Worm (Caenorhabditis elegans) whole organism, L1 larva: ENCODE data around the gene atg-7.

Experiments used
- F16B12.6 ChIP-seq: fragments of 150-350 bp; optimal IDR thresholded peaks from 2 replicates; lab custom pipeline; 2014; ENCODE audit warnings: missing biosample characterization, missing genetic modification characterization
- Y116A8C.19 ChIP-seq: sonication (generic microtip); optimal IDR thresholded peaks from 2 replicates; lab custom pipeline; 2016; ENCODE audit warnings: missing compliant biosample characterization, missing genetic modification characterization, borderline replicate concordance
- aly-2 ChIP-seq: fragments of 150-350 bp; optimal IDR thresholded peaks from 2 replicates; lab custom pipeline; 2014; ENCODE audit warnings: missing biosample characterization, missing genetic modification characterization
- ama-1 ChIP-seq: fragments of 150-350 bp; optimal IDR thresholded peaks from 2 replicates; lab custom pipeline; 2014
- ceh-63 ChIP-seq: fragments of 200-800 bp; sonication (Bioruptor generic); optimal IDR thresholded peaks from 2 replicates; lab custom pipeline; 2018; ENCODE audit warnings: mild to moderate bottlenecking, missing genetic modification characterization, missing compliant biosample characterization
- dsc-1 ChIP-seq: sonication (generic microtip); optimal IDR thresholded peaks from 2 replicates; lab custom pipeline; 2016; ENCODE audit warnings: mild to moderate bottlenecking, missing genetic modification characterization, missing compliant biosample characterization
- efl-1 ChIP-seq, 4 experiments: fragments of 150-350 bp; optimal IDR thresholded peaks in 3 of 4; peaks in 1 of 4; 1 replicate in 1 of 4; 2 replicates in 3 of 4; lab custom pipeline; 2014; ENCODE audit warnings: missing biosample characterization in 2 of 4, missing genetic modification characterization in 2 of 4, missing genetic modification reagents in 2 of 4
- egl-13 ChIP-seq: sonication (generic microtip); optimal IDR thresholded peaks from 2 replicates; lab custom pipeline; 2016; ENCODE audit warnings: missing genotype, missing genetic modification reagents, missing genetic modification characterization, missing compliant biosample characterization
- elt-2 ChIP-seq: sonication (generic microtip); optimal IDR thresholded peaks from 2 replicates; lab custom pipeline; 2016; ENCODE audit warnings: missing genetic modification characterization, mild to moderate bottlenecking, inconsistent platforms, missing compliant biosample characterization, missing genetic modification reagents
- ets-5 ChIP-seq: fragments of 200-800 bp; sonication (Bioruptor generic); IDR thresholded peaks from 2 replicates; pipeline ENCODE4 v1.3.6; 2022; ENCODE audit warnings: missing genetic modification characterization, missing compliant biosample characterization
- fos-1 ChIP-seq: fragments of 150-350 bp; optimal IDR thresholded peaks from 2 replicates; lab custom pipeline; 2014; ENCODE audit warnings: missing biosample characterization, missing genetic modification characterization
- grh-1 ChIP-seq: fragments of 200-800 bp; sonication (Bioruptor generic); IDR thresholded peaks from 2 replicates; pipeline ENCODE4 v1.3.6; 2022; ENCODE audit warnings: missing genetic modification reagents, missing genetic modification characterization, missing compliant biosample characterization
- isw-1 ChIP-seq: fragments of 200-800 bp; sonication (Bioruptor generic); IDR thresholded peaks from 2 replicates; pipeline ENCODE4 v1.3.6; 2022; ENCODE audit warnings: missing genetic modification characterization, missing compliant biosample characterization
- jun-1 ChIP-seq: fragments of 150-350 bp; optimal IDR thresholded peaks from 2 replicates; lab custom pipeline; 2014; ENCODE audit warnings: missing biosample characterization, missing genetic modification reagents, missing genetic modification characterization
- lin-14 ChIP-seq: fragments of 200-800 bp; sonication (Bioruptor generic); optimal IDR thresholded peaks from 2 replicates; lab custom pipeline; 2018; ENCODE audit warnings: mild to moderate bottlenecking, missing genetic modification characterization, moderate library complexity, missing compliant biosample characterization
- lin-15B ChIP-seq: fragments of 150-350 bp; sonication (generic microtip); optimal IDR thresholded peaks from 3 replicates; lab custom pipeline; 2014; ENCODE audit warnings: missing biosample characterization, missing genetic modification characterization
- lin-39 ChIP-seq: fragments of 150-350 bp; optimal IDR thresholded peaks from 2 replicates; lab custom pipeline; 2014; ENCODE audit warnings: missing biosample characterization, missing genetic modification reagents, missing genetic modification characterization
- mab-9 ChIP-seq: fragments of 200-800 bp; sonication (Bioruptor generic); IDR thresholded peaks from 2 replicates; pipeline ENCODE4 v1.3.6; 2022; ENCODE audit warnings: missing genetic modification reagents, missing genetic modification characterization, missing compliant biosample characterization
- mdl-1 ChIP-seq, 2 experiments: fragments of 150-350 bp; optimal IDR thresholded peaks; 2 replicates each; lab custom pipeline; 2014 to 2017; ENCODE audit warnings: missing biosample characterization in 2 of 2, missing genetic modification characterization in 2 of 2, inconsistent platforms in 1 of 2
- nhr-12 ChIP-seq: sonication (generic microtip); optimal IDR thresholded peaks from 2 replicates; lab custom pipeline; 2017; ENCODE audit warnings: missing biosample characterization, missing genetic modification characterization
- nhr-20 ChIP-seq: sonication (generic microtip); optimal IDR thresholded peaks from 2 replicates; lab custom pipeline; 2016; ENCODE audit warnings: mild to moderate bottlenecking, missing genetic modification characterization, missing compliant biosample characterization
- nhr-71 ChIP-seq: sonication (generic microtip); optimal IDR thresholded peaks from 2 replicates; lab custom pipeline; 2016; ENCODE audit warnings: mild to moderate bottlenecking, missing genetic modification characterization, moderate library complexity, missing compliant biosample characterization
- nhr-84 ChIP-seq: sonication (generic microtip); optimal IDR thresholded peaks from 2 replicates; lab custom pipeline; 2017; ENCODE audit warnings: missing biosample characterization, missing genetic modification characterization
- nhr-85 ChIP-seq: sonication (generic microtip); peaks from one replicate; lab custom pipeline; 2016; ENCODE audit warnings: missing genetic modification characterization, inconsistent platforms, missing compliant biosample characterization
- skn-1 ChIP-seq: fragments of 150-350 bp; optimal IDR thresholded peaks from 2 replicates; lab custom pipeline; 2014; ENCODE audit warnings: missing biosample characterization, missing genetic modification characterization
- swsn-7 ChIP-seq: sonication (generic microtip); optimal IDR thresholded peaks from 2 replicates; lab custom pipeline; 2016; ENCODE audit warnings: missing genetic modification characterization, missing compliant biosample characterization
- tlp-1 ChIP-seq: fragments of 150-350 bp; optimal IDR thresholded peaks from 2 replicates; lab custom pipeline; 2014; ENCODE audit warnings: missing biosample characterization, missing genetic modification characterization
- unc-130 ChIP-seq: fragments of 150-350 bp; optimal IDR thresholded peaks from 2 replicates; lab custom pipeline; 2017; ENCODE audit warnings: missing biosample characterization, missing genetic modification characterization, inconsistent platforms
- unc-86 ChIP-seq: sonication (generic microtip); optimal IDR thresholded peaks from 2 replicates; lab custom pipeline; 2016; ENCODE audit warnings: missing genetic modification characterization, missing compliant biosample characterization
- unc-98 ChIP-seq: fragments of 200-800 bp; sonication (Bioruptor generic); IDR thresholded peaks from 2 replicates; pipeline ENCODE4 v1.3.6; 2022; ENCODE audit warnings: missing genetic modification characterization, missing compliant biosample characterization
- vab-15 ChIP-seq: sonication (generic microtip); optimal IDR thresholded peaks from 2 replicates; lab custom pipeline; 2017; ENCODE audit warnings: missing genotype, mild to moderate bottlenecking, missing genetic modification characterization, missing compliant biosample characterization
- xbp-1 ChIP-seq: sonication (generic microtip); optimal IDR thresholded peaks from 2 replicates; lab custom pipeline; 2016; ENCODE audit warnings: missing genetic modification characterization, missing compliant biosample characterization

atg-7 gene

ce11 chrIV:11036222-11036621, 44.6 kb downstream of the atg-7 start, which contains the start of gene fkb-1 (continued):
- TF ChIP-seq efl-1 (optimal IDR thresholded peaks at IDR 0.05; lab: Kevin White, UChicago): peak; percentile 66 to 78
- peak; percentile 68 to 96 for TF ChIP-seq efl-1 (GFP tag; optimal IDR thresholded peaks at IDR 0.05 in 1 of 2; lab: Kevin White, UChicago)
- no peak for TF ChIP-seq ceh-63

- TF ChIP-seq efl-1 (optimal IDR thresholded peaks at IDR 0.05; lab: Kevin White, UChicago) (no peak), efl-1 (GFP tag; optimal IDR thresholded peaks at IDR 0.05 in 1 of 2; lab: Kevin White, UChicago) (peak in 1 of 2 experiments; percentile 78), unc-86 (tag; lab: Kevin White, UChicago) (no peak)
These were observed 48.6 kb downstream of the atg-7 start, which contains the start of gene hrg-6 for ce11 chrIV:11032288-11032687. Gene hrg-6 (plus strand): TSS chrIV:11032588.

- TF ChIP-seq elt-2 (tag; lab: Kevin White, UChicago): peak; percentile 71
- TF ChIP-seq skn-1 (tag; lab: Kevin White, UChicago): no peak
These were observed 49.2 kb downstream of the atg-7 start for ce11 chrIV:11031640-11032039.

ce11 chrIV:11030893-11031292, 50.0 kb downstream of the atg-7 start, which contains the start of gene hrg-4:
Gene hrg-4 (minus strand): TSS chrIV:11030993.
- no peak for TF ChIP-seq lin-15B (tag; lab: Kevin White, UChicago)
- no peak for TF ChIP-seq nhr-84 (tag; lab: Kevin White, UChicago)
- TF ChIP-seq unc-130: no peak
- TF ChIP-seq ama-1 (lab: Kevin White, UChicago): no peak
- no peak for TF ChIP-seq nhr-85 (tag; lab: Kevin White, UChicago)
- TF ChIP-seq Y116A8C.19 (tag; lab: Kevin White, UChicago): no peak
- no peak for TF ChIP-seq lin-14 (GFP tag; lab: Kevin White, UChicago)
- no peak for TF ChIP-seq vab-15 (tag; lab: Kevin White, UChicago)
- no peak for TF ChIP-seq aly-2 (tag; lab: Kevin White, UChicago)
- TF ChIP-seq tlp-1 (tag; lab: Kevin White, UChicago): no peak
- TF ChIP-seq mab-9 (GFP tag; lab: Robert Waterston, UW): no peak
- no peak for TF ChIP-seq isw-1 (GFP tag; lab: Robert Waterston, UW)
- TF ChIP-seq nhr-12 (tag; lab: Kevin White, UChicago): no peak
- TF ChIP-seq mdl-1 (tag; optimal IDR thresholded peaks at IDR 0.05; lab: Kevin White, UChicago): no peak
- no peak for TF ChIP-seq xbp-1 (tag; lab: Kevin White, UChicago)
- no peak for TF ChIP-seq nhr-20 (tag; lab: Kevin White, UChicago)

ce11 chrIV:11030117-11030516, 50.7 kb downstream of the atg-7 start:
- TF ChIP-seq jun-1: no peak
- TF ChIP-seq Y116A8C.19 (tag; lab: Kevin White, UChicago): no peak
- no peak for TF ChIP-seq elt-2 (tag; lab: Kevin White, UChicago)
- no peak for TF ChIP-seq egl-13
- no peak for TF ChIP-seq lin-39 (tag; lab: Kevin White, UChicago)
- TF ChIP-seq unc-86 (tag; lab: Kevin White, UChicago): no peak
- TF ChIP-seq unc-98 (GFP tag; lab: Robert Waterston, UW): no peak
- TF ChIP-seq swsn-7 (tag; lab: Kevin White, UChicago): no peak
- TF ChIP-seq unc-130: no peak
- TF ChIP-seq nhr-20 (tag; lab: Kevin White, UChicago): no peak
- TF ChIP-seq grh-1 (GFP tag; lab: Robert Waterston, UW): no peak
- no peak for TF ChIP-seq ets-5 (GFP tag; lab: Robert Waterston, UW)
- no peak for TF ChIP-seq ama-1 (lab: Kevin White, UChicago)
- TF ChIP-seq dsc-1 (tag; lab: Kevin White, UChicago): no peak
- no peak for TF ChIP-seq F16B12.6 (tag; lab: Kevin White, UChicago)
- no peak for TF ChIP-seq aly-2 (tag; lab: Kevin White, UChicago)
- no peak for TF ChIP-seq fos-1 (tag; lab: Kevin White, UChicago)
- no peak for TF ChIP-seq mdl-1 (tag; optimal IDR thresholded peaks at IDR 0.05; lab: Kevin White, UChicago)
- TF ChIP-seq nhr-71 (tag; lab: Kevin White, UChicago): no peak
